Worm (Caenorhabditis elegans) whole organism, L2 larva: ENCODE measurements around the gene ZK381.2.

ENCODE experiments used
- alr-1 ChIP-seq: fragments of 150-350 bp; optimal IDR thresholded peaks from 2 replicates; lab custom pipeline; 2014; ENCODE audit warnings: missing biosample characterization, missing genetic modification characterization
- aly-2 ChIP-seq: fragments of 150-350 bp; optimal IDR thresholded peaks from 2 replicates; lab custom pipeline; 2014; ENCODE audit warnings: missing biosample characterization, missing genetic modification characterization
- ama-1 ChIP-seq: fragments of 150-350 bp; optimal IDR thresholded peaks from 2 replicates; lab custom pipeline; 2018; ENCODE audit warnings: inconsistent platforms
- lin-11 ChIP-seq: fragments of 150-350 bp; sonication (generic microtip); optimal IDR thresholded peaks from 2 replicates; lab custom pipeline; 2014; ENCODE audit warnings: missing biosample characterization, missing genetic modification characterization, inconsistent platforms, mixed read lengths
- nhr-11 ChIP-seq: fragments of 150-350 bp; optimal IDR thresholded peaks from 2 replicates; lab custom pipeline; 2014; ENCODE audit warnings: missing biosample characterization, missing genetic modification characterization
- nhr-12 ChIP-seq: fragments of 150-350 bp; optimal IDR thresholded peaks from 2 replicates; lab custom pipeline; 2014; ENCODE audit warnings: missing biosample characterization, missing genetic modification characterization
- nhr-237 ChIP-seq: fragments of 150-350 bp; optimal IDR thresholded peaks from 2 replicates; lab custom pipeline; 2014; ENCODE audit warnings: missing biosample characterization, missing genetic modification characterization
- zag-1 ChIP-seq: fragments of 150-350 bp; optimal IDR thresholded peaks from 2 replicates; lab custom pipeline; 2014; ENCODE audit warnings: missing biosample characterization, missing genetic modification characterization

ce11 chrIV:6986835-6987234, 21.5 kb downstream of the ZK381.2 start, which contains the start of gene prkl-1:
- no peak for TF ChIP-seq aly-2
- TF ChIP-seq ama-1 = no peak
- TF ChIP-seq nhr-11 (tag; lab: Kevin White, UChicago) = no peak
- TF ChIP-seq alr-1 (tag; lab: Kevin White, UChicago) = no peak
- TF ChIP-seq lin-11 = no peak
- TF ChIP-seq zag-1 (tag; lab: Kevin White, UChicago) = no peak
- no peak for TF ChIP-seq nhr-237 (tag; lab: Kevin White, UChicago)
- no peak for TF ChIP-seq nhr-12 (tag; lab: Kevin White, UChicago)
